Worm (Caenorhabditis elegans) whole organism, young adult: ENCODE data around the gene Y57A10A.27.

ENCODE experiments used
- F37B4.10 ChIP-seq: fragments of 200-800 bp; sonication (Bioruptor generic); IDR thresholded peaks from 2 replicates; pipeline ENCODE4 v1.3.6; 2022; ENCODE audit warnings: missing genetic modification characterization, missing compliant biosample characterization
- F55B11.4 ChIP-seq: sonication (generic microtip); optimal IDR thresholded peaks from 2 replicates; lab custom pipeline; 2016; ENCODE audit warnings: missing compliant biosample characterization, missing genetic modification characterization, borderline replicate concordance; ENCODE audit not compliant: insufficient read depth
- attf-3 ChIP-seq: fragments of 200-800 bp; sonication (Bioruptor generic); conservative IDR thresholded peaks from 2 replicates; pipeline ENCODE4 v1.3.6; 2022; ENCODE audit warnings: missing genetic modification reagents, missing genetic modification characterization, missing compliant biosample characterization
- ceh-40 ChIP-seq: fragments of 200-800 bp; sonication (Bioruptor generic); IDR thresholded peaks from 2 replicates; pipeline ENCODE4 v1.3.6; 2022; ENCODE audit warnings: missing genetic modification characterization, missing compliant biosample characterization
- chd-7 ChIP-seq: sonication (generic microtip); optimal IDR thresholded peaks from 2 replicates; lab custom pipeline; 2016; ENCODE audit warnings: mild to moderate bottlenecking, missing genetic modification characterization, moderate library complexity, missing compliant biosample characterization
- efl-1 ChIP-seq: fragments of 150-350 bp; optimal IDR thresholded peaks from 2 replicates; lab custom pipeline; 2014; ENCODE audit warnings: missing biosample characterization, missing genetic modification reagents, missing genetic modification characterization
- lin-40 ChIP-seq: sonication (generic microtip); optimal IDR thresholded peaks from 2 replicates; lab custom pipeline; 2016; ENCODE audit warnings: missing genetic modification characterization, mild to moderate bottlenecking, missing compliant biosample characterization, missing genotype, missing genetic modification reagents
- mxl-1 ChIP-seq: sonication (generic microtip); optimal IDR thresholded peaks from 2 replicates; lab custom pipeline; 2016; ENCODE audit warnings: missing genetic modification characterization, missing compliant biosample characterization
- sea-2 ChIP-seq: fragments of 200-800 bp; sonication (Bioruptor generic); IDR thresholded peaks from 2 replicates; pipeline ENCODE4 v1.3.6; 2022; ENCODE audit warnings: missing genetic modification characterization, missing compliant biosample characterization
- snpc-4 ChIP-seq, 5 experiments: fragments of 150-350 bp in 1 of 5; sonication (generic microtip) in 4 of 5; optimal IDR thresholded peaks; 2 replicates each; lab custom pipeline; 2014 to 2018; ENCODE audit warnings: missing genetic modification characterization in 5 of 5, missing biosample characterization in 3 of 5, antibody characterized with exemption in 2 of 5, mild to moderate bottlenecking in 2 of 5, missing compliant biosample characterization in 2 of 5, missing genotype in 2 of 5, moderate library complexity in 2 of 5, missing genetic modification reagents in 1 of 5
- unc-62 ChIP-seq: fragments of 150-350 bp; optimal IDR thresholded peaks from 2 replicates; lab custom pipeline; 2014; ENCODE audit warnings: missing biosample characterization, missing genetic modification reagents, missing genetic modification characterization
- ztf-25 ChIP-seq: fragments of 200-800 bp; sonication (Bioruptor generic); IDR thresholded peaks from 2 replicates; pipeline ENCODE4 v1.3.6; 2022; ENCODE audit warnings: missing genetic modification reagents, missing genetic modification characterization, missing compliant biosample characterization
- ztf-28 ChIP-seq: fragments of 200-800 bp; sonication (Bioruptor generic); IDR thresholded peaks from 2 replicates; pipeline ENCODE4 v1.3.6; 2022; ENCODE audit warnings: missing genetic modification reagents, missing genetic modification characterization, missing compliant biosample characterization

DNA sequence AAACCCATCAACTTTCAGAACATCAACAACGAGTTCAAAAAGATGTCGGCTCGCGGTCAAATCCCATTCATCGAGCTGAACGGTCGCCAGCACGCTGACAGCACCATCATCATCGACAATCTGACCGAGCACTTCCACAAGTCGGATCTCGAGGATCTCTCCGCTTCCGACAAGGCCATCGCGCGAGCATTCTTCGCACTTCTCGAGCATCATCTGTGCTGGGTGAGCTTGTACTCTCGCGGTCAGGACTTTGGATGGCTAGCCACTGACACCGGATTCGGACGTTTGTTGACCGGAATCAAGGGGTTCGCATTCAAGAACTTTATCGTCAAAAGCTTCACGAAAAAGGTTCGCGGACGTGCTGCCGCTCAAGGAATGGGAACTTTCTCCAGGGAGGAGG, 10.0 kb downstream of the Y57A10A.27 start:
- no peak for TF ChIP-seq F55B11.4 (tag; lab: Kevin White, UChicago)
- no peak for TF ChIP-seq sea-2 (GFP tag; lab: Robert Waterston, UW)
- no peak for TF ChIP-seq unc-62 (GFP tag; lab: Kevin White, UChicago)
- TF ChIP-seq mxl-1 (tag; lab: Kevin White, UChicago): no peak
- TF ChIP-seq efl-1 (GFP tag; lab: Kevin White, UChicago): no peak
- TF ChIP-seq chd-7 (tag; lab: Kevin White, UChicago): no peak
- TF ChIP-seq F37B4.10 (GFP tag; lab: Robert Waterston, UW): no peak
- TF ChIP-seq ceh-40 (GFP tag; lab: Robert Waterston, UW): no peak
- TF ChIP-seq ztf-25 (GFP tag; lab: Robert Waterston, UW): no peak
- TF ChIP-seq ztf-28 (GFP tag; lab: Robert Waterston, UW): no peak
- no peak for TF ChIP-seq snpc-4 (GFP tag; optimal IDR thresholded peaks at IDR 0.05; lab: Kevin White, UChicago)
- no peak for TF ChIP-seq snpc-4 (tag; optimal IDR thresholded peaks at IDR 0.05; lab: Kevin White, UChicago)
- no peak for TF ChIP-seq attf-3 (GFP tag; lab: Robert Waterston, UW)
- no peak for TF ChIP-seq lin-40 (tag; lab: Kevin White, UChicago)
